Worm (Caenorhabditis elegans) whole organism, young adult: ENCODE data around the gene C01G5.7.

Experiments
- B0035.1 ChIP-seq: sonication (generic microtip); optimal IDR thresholded peaks from 2 replicates; lab custom pipeline; 2016; ENCODE audit warnings: missing genetic modification characterization, mild to moderate bottlenecking, missing compliant biosample characterization, missing genotype, missing genetic modification reagents
- B0261.1 ChIP-seq: sonication (generic microtip); optimal IDR thresholded peaks from 2 replicates; lab custom pipeline; 2016; ENCODE audit warnings: mild to moderate bottlenecking, missing genetic modification characterization, moderate library complexity, missing compliant biosample characterization
- F10E7.11 ChIP-seq: sonication (generic microtip); optimal IDR thresholded peaks from 2 replicates; lab custom pipeline; 2017; ENCODE audit warnings: mild to moderate bottlenecking, missing genetic modification characterization, moderate library complexity, missing compliant biosample characterization
- K12H6.12 ChIP-seq: fragments of 200-800 bp; sonication (Bioruptor generic); optimal IDR thresholded peaks from 2 replicates; lab custom pipeline; 2018; ENCODE audit warnings: mild to moderate bottlenecking, missing genetic modification characterization, missing compliant biosample characterization
- Y53F4B.3 ChIP-seq: fragments of 200-800 bp; sonication (Bioruptor generic); IDR thresholded peaks from 2 replicates; pipeline ENCODE4 v1.3.6; 2022; ENCODE audit warnings: missing genetic modification reagents, missing genetic modification characterization, missing compliant biosample characterization
- akir-1 ChIP-seq: fragments of 200-800 bp; sonication (Bioruptor generic); optimal IDR thresholded peaks from 2 replicates; lab custom pipeline; 2018; ENCODE audit warnings: mild to moderate bottlenecking, missing genetic modification characterization, moderate library complexity, missing compliant biosample characterization
- athp-1 ChIP-seq: sonication (generic microtip); optimal IDR thresholded peaks from 2 replicates; lab custom pipeline; 2017; ENCODE audit warnings: mild to moderate bottlenecking, missing genetic modification characterization, missing compliant biosample characterization
- attf-3 ChIP-seq: fragments of 200-800 bp; sonication (Bioruptor generic); conservative IDR thresholded peaks from 2 replicates; pipeline ENCODE4 v1.3.6; 2022; ENCODE audit warnings: missing genetic modification reagents, missing genetic modification characterization, missing compliant biosample characterization
- cebp-2 ChIP-seq: fragments of 200-800 bp; sonication (Bioruptor generic); IDR thresholded peaks from 2 replicates; pipeline ENCODE4 v1.3.6; 2022; ENCODE audit warnings: missing genetic modification characterization, missing compliant biosample characterization
- ceh-40 ChIP-seq: fragments of 200-800 bp; sonication (Bioruptor generic); IDR thresholded peaks from 2 replicates; pipeline ENCODE4 v1.3.6; 2022; ENCODE audit warnings: missing genetic modification characterization, missing compliant biosample characterization
- ceh-58 ChIP-seq: fragments of 200-800 bp; sonication (Bioruptor generic); IDR thresholded peaks from 2 replicates; pipeline ENCODE4 v1.3.6; 2022; ENCODE audit warnings: missing genetic modification characterization, missing compliant biosample characterization
- chd-7 ChIP-seq: sonication (generic microtip); optimal IDR thresholded peaks from 2 replicates; lab custom pipeline; 2016; ENCODE audit warnings: mild to moderate bottlenecking, missing genetic modification characterization, moderate library complexity, missing compliant biosample characterization
- die-1 ChIP-seq: sonication (generic microtip); optimal IDR thresholded peaks from 2 replicates; lab custom pipeline; 2016; ENCODE audit warnings: missing genotype, mild to moderate bottlenecking, missing genetic modification characterization, missing compliant biosample characterization
- efl-1 ChIP-seq: fragments of 150-350 bp; optimal IDR thresholded peaks from 2 replicates; lab custom pipeline; 2014; ENCODE audit warnings: missing biosample characterization, missing genetic modification reagents, missing genetic modification characterization
- egl-18 ChIP-seq: fragments of 200-800 bp; sonication (Bioruptor generic); IDR thresholded peaks from 2 replicates; pipeline ENCODE4 v1.3.6; 2022; ENCODE audit warnings: missing genetic modification reagents, missing genetic modification characterization, missing compliant biosample characterization
- egl-44 ChIP-seq: fragments of 200-800 bp; sonication (Bioruptor generic); IDR thresholded peaks from 2 replicates; pipeline ENCODE4 v1.3.6; 2022; ENCODE audit warnings: missing genetic modification reagents, missing genetic modification characterization, missing compliant biosample characterization
- egrh-3 ChIP-seq: fragments of 200-800 bp; sonication (Bioruptor generic); IDR thresholded peaks from 2 replicates; pipeline ENCODE4 v1.3.6; 2022; ENCODE audit warnings: missing genetic modification reagents, missing genetic modification characterization, missing compliant biosample characterization
- gei-17 ChIP-seq: fragments of 200-800 bp; sonication (Bioruptor generic); optimal IDR thresholded peaks from 2 replicates; lab custom pipeline; 2018; ENCODE audit warnings: mild to moderate bottlenecking, missing genetic modification characterization, missing compliant biosample characterization
- him-1 ChIP-seq: sonication (generic microtip); optimal IDR thresholded peaks from 2 replicates; lab custom pipeline; 2016; ENCODE audit warnings: missing genotype, missing genetic modification reagents, missing genetic modification characterization, missing compliant biosample characterization
- hmg-20 ChIP-seq: fragments of 200-800 bp; sonication (Bioruptor generic); IDR thresholded peaks from 2 replicates; pipeline ENCODE4 v1.3.6; 2022; ENCODE audit warnings: missing genetic modification reagents, missing genetic modification characterization, missing compliant biosample characterization
- hsf-1 ChIP-seq: fragments of 200-800 bp; sonication (Bioruptor generic); IDR thresholded peaks from 2 replicates; pipeline ENCODE4 v1.3.6; 2022; ENCODE audit warnings: missing genetic modification reagents, missing genetic modification characterization, missing compliant biosample characterization
- lag-1 ChIP-seq: fragments of 200-800 bp; sonication (Bioruptor generic); IDR thresholded peaks from 2 replicates; pipeline ENCODE4 v1.3.6; 2022; ENCODE audit warnings: missing genetic modification reagents, missing genetic modification characterization, missing compliant biosample characterization
- lin-26 ChIP-seq: fragments of 200-800 bp; sonication (Bioruptor generic); IDR thresholded peaks from 2 replicates; pipeline ENCODE4 v1.3.6; 2022; ENCODE audit warnings: missing genetic modification reagents, missing genetic modification characterization, missing compliant biosample characterization
- lin-40 ChIP-seq: sonication (generic microtip); optimal IDR thresholded peaks from 2 replicates; lab custom pipeline; 2016; ENCODE audit warnings: missing genetic modification characterization, mild to moderate bottlenecking, missing compliant biosample characterization, missing genotype, missing genetic modification reagents
- lir-1 ChIP-seq: fragments of 200-800 bp; sonication (Bioruptor generic); conservative IDR thresholded peaks from 2 replicates; pipeline ENCODE4 v1.3.6; 2022; ENCODE audit warnings: missing genetic modification reagents, missing genetic modification characterization, missing compliant biosample characterization
- lsl-1 ChIP-seq: fragments of 200-800 bp; sonication (Bioruptor generic); optimal IDR thresholded peaks from 2 replicates; lab custom pipeline; 2018; ENCODE audit warnings: mild to moderate bottlenecking, missing genetic modification characterization, moderate library complexity, missing compliant biosample characterization
- lsy-27 ChIP-seq: sonication (generic microtip); optimal IDR thresholded peaks from 2 replicates; lab custom pipeline; 2017; ENCODE audit warnings: missing genetic modification characterization, mild to moderate bottlenecking, missing compliant biosample characterization, antibody characterized with exemption, missing genotype, borderline replicate concordance; ENCODE audit not compliant: insufficient read depth
- madf-3 ChIP-seq: fragments of 200-800 bp; sonication (Bioruptor generic); IDR thresholded peaks from 2 replicates; pipeline ENCODE4 v1.3.6; 2022; ENCODE audit warnings: missing genetic modification reagents, missing genetic modification characterization, missing compliant biosample characterization
- nfya-1 ChIP-seq: sonication (generic microtip); optimal IDR thresholded peaks from 2 replicates; lab custom pipeline; 2017; ENCODE audit warnings: antibody characterized with exemption, missing compliant biosample characterization, missing genetic modification characterization, borderline replicate concordance; ENCODE audit not compliant: insufficient read depth
- nfyb-1 ChIP-seq: fragments of 200-800 bp; sonication (Bioruptor generic); IDR thresholded peaks from 2 replicates; pipeline ENCODE4 v1.3.6; 2022; ENCODE audit warnings: missing genetic modification reagents, missing genetic modification characterization, missing compliant biosample characterization
- nhr-120 ChIP-seq: fragments of 200-800 bp; sonication (Bioruptor generic); IDR thresholded peaks from 2 replicates; pipeline ENCODE4 v1.3.6; 2022; ENCODE audit warnings: missing genetic modification characterization, missing compliant biosample characterization
- nhr-179 ChIP-seq: sonication (generic microtip); optimal IDR thresholded peaks from 2 replicates; lab custom pipeline; 2016; ENCODE audit warnings: mild to moderate bottlenecking, missing genetic modification characterization, missing compliant biosample characterization
- nhr-27 ChIP-seq: fragments of 200-800 bp; sonication (Bioruptor generic); optimal IDR thresholded peaks from 2 replicates; lab custom pipeline; 2018; ENCODE audit warnings: mild to moderate bottlenecking, missing genetic modification characterization, moderate library complexity, missing compliant biosample characterization
- nhr-80 ChIP-seq: sonication (generic microtip); optimal IDR thresholded peaks from 2 replicates; lab custom pipeline; 2016; ENCODE audit warnings: missing genetic modification characterization, missing compliant biosample characterization
- nhr-90 ChIP-seq: sonication (generic microtip); optimal IDR thresholded peaks from 2 replicates; lab custom pipeline; 2016; ENCODE audit warnings: missing genotype, mild to moderate bottlenecking, missing genetic modification characterization, missing compliant biosample characterization
- rec-8 ChIP-seq, 2 experiments: sonication (generic microtip); optimal IDR thresholded peaks; 2 replicates each; lab custom pipeline; 2016; ENCODE audit warnings: mild to moderate bottlenecking in 2 of 2, missing genetic modification characterization in 2 of 2, missing genetic modification reagents in 2 of 2, missing genotype in 2 of 2, missing biosample characterization in 1 of 2, missing compliant biosample characterization in 1 of 2, moderate library complexity in 1 of 2
- repo-1 ChIP-seq: sonication (generic microtip); optimal IDR thresholded peaks from 2 replicates; lab custom pipeline; 2017; ENCODE audit warnings: mild to moderate bottlenecking, missing genetic modification characterization, missing compliant biosample characterization
- snpc-1.1 ChIP-seq: sonication (generic microtip); optimal IDR thresholded peaks from 2 replicates; lab custom pipeline; 2017; ENCODE audit warnings: missing genetic modification characterization, mild to moderate bottlenecking, missing compliant biosample characterization, antibody characterized with exemption, moderate library complexity, missing genotype, missing genetic modification reagents; ENCODE audit not compliant: insufficient read depth
- unc-62 ChIP-seq: fragments of 150-350 bp; optimal IDR thresholded peaks from 2 replicates; lab custom pipeline; 2014; ENCODE audit warnings: missing biosample characterization, missing genetic modification reagents, missing genetic modification characterization
- xnd-1 ChIP-seq: sonication (generic microtip); optimal IDR thresholded peaks from 2 replicates; lab custom pipeline; 2016; ENCODE audit warnings: missing genotype, missing genetic modification reagents, missing genetic modification characterization, missing compliant biosample characterization
- zfh-2 ChIP-seq: fragments of 200-800 bp; sonication (Bioruptor generic); conservative IDR thresholded peaks from 2 replicates; pipeline ENCODE4 v1.3.6; 2022; ENCODE audit warnings: missing genetic modification reagents, missing genetic modification characterization, missing compliant biosample characterization
- zim-3 ChIP-seq: sonication (generic microtip); optimal IDR thresholded peaks from 2 replicates; lab custom pipeline; 2017; ENCODE audit warnings: mild to moderate bottlenecking, missing genetic modification characterization, moderate library complexity, missing compliant biosample characterization
- ztf-22 ChIP-seq: fragments of 200-800 bp; sonication (Bioruptor generic); optimal IDR thresholded peaks from 2 replicates; lab custom pipeline; 2018; ENCODE audit warnings: mild to moderate bottlenecking, missing genetic modification characterization, moderate library complexity, missing compliant biosample characterization
- ztf-25 ChIP-seq: fragments of 200-800 bp; sonication (Bioruptor generic); IDR thresholded peaks from 2 replicates; pipeline ENCODE4 v1.3.6; 2022; ENCODE audit warnings: missing genetic modification reagents, missing genetic modification characterization, missing compliant biosample characterization
- ztf-3 ChIP-seq: fragments of 200-800 bp; sonication (Bioruptor generic); optimal IDR thresholded peaks from 2 replicates; lab custom pipeline; 2018; ENCODE audit warnings: mild to moderate bottlenecking, missing genetic modification characterization, missing compliant biosample characterization
- ztf-6 ChIP-seq: fragments of 200-800 bp; sonication (Bioruptor generic); IDR thresholded peaks from 2 replicates; pipeline ENCODE4 v1.3.6; 2022; ENCODE audit warnings: missing genetic modification reagents, missing genetic modification characterization, missing compliant biosample characterization

Gene C01G5.7

ce11 chrIV:6556624-6557368 lies 38.8 kb downstream of the C01G5.7 start, which contains the start of gene try-3 (continued):
- TF ChIP-seq lin-40 (tag; lab: Kevin White, UChicago) (peak; percentile 56), B0035.1 (tag; lab: Kevin White, UChicago) (peak; percentile 36), K12H6.12 (tag; lab: Kevin White, UChicago) (peak; percentile 82), nhr-80 (tag; lab: Kevin White, UChicago) (peak; percentile 41), efl-1 (GFP tag; lab: Kevin White, UChicago) (no peak), akir-1 (GFP tag; lab: Kevin White, UChicago) (no peak), ztf-22 (no peak), repo-1 (no peak), egl-18 (GFP tag; lab: Robert Waterston, UW) (no peak), lir-1 (peak; percentile 47; the same call in 1 of the 2 replicates), athp-1 (tag; lab: Kevin White, UChicago) (peak; percentile 65), ztf-3 (GFP tag; lab: Kevin White, UChicago) (peak; percentile 18), Y53F4B.3 (GFP tag; lab: Robert Waterston, UW) (no peak), egl-44 (GFP tag; lab: Robert Waterston, UW) (peak; percentile 31; the same call in 1 of the 2 replicates), snpc-1.1 (tag; lab: Kevin White, UChicago) (peak; percentile 50), lag-1 (GFP tag; lab: Robert Waterston, UW) (no peak), lsy-27 (tag; lab: Kevin White, UChicago) (no peak), nhr-179 (tag; lab: Kevin White, UChicago) (no peak), ztf-6 (0 out of 2 replicates have a peak, but pooled peaks have one; percentile 66), xnd-1 (no peak), madf-3 (GFP tag; lab: Robert Waterston, UW) (peak; percentile 78; the same call in 1 of the 2 replicates), lsl-1 (peak; percentile 32), him-1 (tag; lab: Kevin White, UChicago) (peak; percentile 94), rec-8 (tag; optimal IDR thresholded peaks at IDR 0.05; lab: Kevin White, UChicago) (peak; percentile 18 to 46), gei-17 (no peak), B0261.1 (tag; lab: Kevin White, UChicago) (peak; percentile 89), die-1 (tag; lab: Kevin White, UChicago) (peak; percentile 81), nhr-27 (tag; lab: Kevin White, UChicago) (no peak), cebp-2 (GFP tag; lab: Robert Waterston, UW) (peak; percentile 79; the same call in 1 of the 2 replicates), nfyb-1 (GFP tag; lab: Robert Waterston, UW) (peak; percentile 80), ceh-58 (GFP tag; lab: Robert Waterston, UW) (0 out of 2 replicates have a peak, but pooled peaks have one; percentile 68), hsf-1 (GFP tag; lab: Robert Waterston, UW) (peak; percentile 49; the same call in 1 of the 2 replicates), ceh-40 (GFP tag; lab: Robert Waterston, UW) (0 out of 2 replicates have a peak, but pooled peaks have one; percentile 44), chd-7 (tag; lab: Kevin White, UChicago) (peak; percentile 45), F10E7.11 (tag; lab: Kevin White, UChicago) (no peak), nhr-90 (tag; lab: Kevin White, UChicago) (peak; percentile 71), hmg-20 (GFP tag; lab: Robert Waterston, UW) (peak; percentile 71), lin-26 (peak; percentile 85), nfya-1 (tag; lab: Kevin White, UChicago) (no peak), attf-3 (GFP tag; lab: Robert Waterston, UW) (no peak; the same call in 1 of the 2 replicates), zfh-2 (no peak), unc-62 (GFP tag; lab: Kevin White, UChicago) (no peak), ztf-25 (GFP tag; lab: Robert Waterston, UW) (peak; percentile 63; the same call in 1 of the 2 replicates), nhr-120 (GFP tag; lab: Robert Waterston, UW) (no peak), egrh-3 (GFP tag; lab: Robert Waterston, UW) (peak; percentile 73), zim-3 (no peak)
